Fruit fly (Drosophila melanogaster) whole organism, wandering third instar larva: ENCODE measurements around the gene CG42869.

Experiments used
- Abd-B ChIP-seq: fragments of >200 bp; optimal IDR thresholded peaks from 2 replicates; lab custom pipeline; 2017; ENCODE audit warnings: missing biosample characterization, missing genetic modification characterization
- CG32264 ChIP-seq: fragments of 200-800 bp; sonication (Bioruptor generic); optimal IDR thresholded peaks from 2 replicates; lab custom pipeline; 2016; ENCODE audit warnings: missing biosample characterization, missing genetic modification characterization
- CG9705 ChIP-seq: fragments of 200-800 bp; sonication (Bioruptor generic); optimal IDR thresholded peaks from 2 replicates; lab custom pipeline; 2018; ENCODE audit warnings: missing biosample characterization, mild to moderate bottlenecking, missing genetic modification characterization
- CrebA ChIP-seq: fragments of 200-800 bp; sonication (Bioruptor generic); optimal IDR thresholded peaks from 2 replicates; lab custom pipeline; 2016; ENCODE audit warnings: missing biosample characterization, mild to moderate bottlenecking, missing genetic modification characterization, borderline replicate concordance
- Dfd ChIP-seq: fragments of >200 bp; optimal IDR thresholded peaks from 2 replicates; lab custom pipeline; 2017; ENCODE audit warnings: missing biosample characterization, missing genetic modification characterization
- Dif ChIP-seq: fragments of 200-275, 200-300 bp; sonication (Bioruptor generic); optimal IDR thresholded peaks from 2 replicates; lab custom pipeline; 2018; ENCODE audit warnings: missing biosample characterization, missing genetic modification characterization; ENCODE audit not compliant: partially characterized antibody
- HLH106 ChIP-seq: fragments of 200-800 bp; optimal IDR thresholded peaks from 3 replicates; lab custom pipeline; 2019; ENCODE audit warnings: missing biosample characterization, mild to moderate bottlenecking, missing genetic modification characterization, moderate library complexity
- Hnf4 ChIP-seq: fragments of 200-800 bp; sonication (Bioruptor generic); optimal IDR thresholded peaks from 2 replicates; lab custom pipeline; 2016; ENCODE audit warnings: missing biosample characterization, mild to moderate bottlenecking, missing genetic modification characterization
- Hr78 ChIP-seq: fragments of >200 bp; optimal IDR thresholded peaks from 2 replicates; lab custom pipeline; 2017; ENCODE audit warnings: missing biosample characterization, missing genetic modification characterization
- Hr83 ChIP-seq: fragments of 200-300 bp; sonication (Bioruptor generic); optimal IDR thresholded peaks from 2 replicates; lab custom pipeline; 2016; ENCODE audit warnings: missing biosample characterization, mild to moderate bottlenecking, missing genetic modification characterization, moderate library complexity; ENCODE audit not compliant: poor library complexity, severe bottlenecking
- N ChIP-seq: fragments of >200 bp; optimal IDR thresholded peaks from 2 replicates; lab custom pipeline; 2018; ENCODE audit warnings: missing biosample characterization, missing external identifiers, missing genetic modification characterization
- OdsH ChIP-seq: fragments of 200-800 bp; sonication (Bioruptor generic); optimal IDR thresholded peaks from 2 replicates; lab custom pipeline; 2016; ENCODE audit warnings: missing biosample characterization, mild to moderate bottlenecking, missing genetic modification characterization
- Rel ChIP-seq, 2 experiments: fragments of 200-800 bp; sonication (Bioruptor generic) in 1 of 2; optimal IDR thresholded peaks; 2 replicates in 1 of 2; 3 replicates in 1 of 2; lab custom pipeline; 2016 to 2019; ENCODE audit warnings: mild to moderate bottlenecking in 2 of 2, missing biosample characterization in 2 of 2, missing genetic modification characterization in 2 of 2, moderate library complexity in 1 of 2
- Sp1 ChIP-seq: fragments of 200-800 bp; sonication (Bioruptor generic); optimal IDR thresholded peaks from 3 replicates; lab custom pipeline; 2019; ENCODE audit warnings: missing biosample characterization, mild to moderate bottlenecking, missing genetic modification characterization, moderate library complexity
- Vsx2 ChIP-seq: fragments of 200-300, 225-300 bp; sonication (Bioruptor generic); optimal IDR thresholded peaks from 2 replicates; lab custom pipeline; 2018; ENCODE audit warnings: missing biosample characterization, missing genetic modification characterization; ENCODE audit not compliant: partially characterized antibody
- br ChIP-seq: fragments of 200-800 bp; sonication (Bioruptor generic); optimal IDR thresholded peaks from 2 replicates; lab custom pipeline; 2016; ENCODE audit warnings: missing biosample characterization, missing genetic modification characterization
- brk ChIP-seq: fragments of 200-800 bp; sonication (Bioruptor generic); optimal IDR thresholded peaks from 2 replicates; lab custom pipeline; 2016; ENCODE audit warnings: missing biosample characterization, mild to moderate bottlenecking, missing genetic modification characterization
- dl ChIP-seq, 2 experiments: fragments of 175-275, 200-275 bp in 1 of 2; fragments of 200-275 bp in 1 of 2; sonication (Bioruptor generic); optimal IDR thresholded peaks; lab custom pipeline; 2018; ENCODE audit warnings: mild to moderate bottlenecking in 2 of 2, missing biosample characterization in 2 of 2, missing genetic modification characterization in 2 of 2, moderate library complexity in 2 of 2; ENCODE audit not compliant: partially characterized antibody in 2 of 2, insufficient read depth in 1 of 2
- dmrt93B ChIP-seq: fragments of 200-800 bp; sonication (Bioruptor generic); optimal IDR thresholded peaks from 2 replicates; lab custom pipeline; 2018; ENCODE audit warnings: missing biosample characterization, mild to moderate bottlenecking, missing genetic modification characterization
- dsf ChIP-seq: sonication (Bioruptor generic); optimal IDR thresholded peaks from 2 replicates; lab custom pipeline; 2016; ENCODE audit warnings: missing biosample characterization, missing genetic modification characterization, borderline replicate concordance
- ey ChIP-seq: fragments of 200-800 bp; sonication (Bioruptor generic); optimal IDR thresholded peaks from 2 replicates; lab custom pipeline; 2016; ENCODE audit warnings: missing biosample characterization, missing genetic modification characterization
- foxo ChIP-seq, 2 experiments: fragments of 200-800 bp; sonication (Bioruptor generic); optimal IDR thresholded peaks; 2 replicates in 1 of 2; 3 replicates in 1 of 2; lab custom pipeline; 2016 to 2017; ENCODE audit warnings: missing biosample characterization in 2 of 2, missing genetic modification characterization in 2 of 2
- fru ChIP-seq: fragments of 200-800 bp; sonication (Bioruptor generic); optimal IDR thresholded peaks from 3 replicates; lab custom pipeline; 2016; ENCODE audit warnings: missing biosample characterization, mild to moderate bottlenecking, missing genetic modification characterization
- h ChIP-seq: fragments of 200-800 bp; sonication (Bioruptor generic); optimal IDR thresholded peaks from 3 replicates; lab custom pipeline; 2016; ENCODE audit warnings: missing biosample characterization, mild to moderate bottlenecking, missing genetic modification characterization
- jim ChIP-seq: fragments of 175-275, 200-325 bp; sonication (Bioruptor generic); optimal IDR thresholded peaks from 2 replicates; lab custom pipeline; 2016; ENCODE audit warnings: missing biosample characterization, mild to moderate bottlenecking, missing genetic modification characterization
- lola ChIP-seq: fragments of >200 bp; optimal IDR thresholded peaks from 2 replicates; lab custom pipeline; 2017; ENCODE audit warnings: missing biosample characterization, missing genetic modification characterization
- psq ChIP-seq: fragments of 200-800 bp; sonication (Bioruptor generic); optimal IDR thresholded peaks from 3 replicates; lab custom pipeline; 2017; ENCODE audit warnings: missing biosample characterization, mild to moderate bottlenecking, missing genetic modification characterization, moderate library complexity
- rgr ChIP-seq: fragments of 200-800 bp; sonication (Bioruptor generic); optimal IDR thresholded peaks from 3 replicates; lab custom pipeline; 2016; ENCODE audit warnings: missing biosample characterization, mild to moderate bottlenecking, missing genetic modification characterization
- sage ChIP-seq: fragments of 200-800 bp; sonication (Bioruptor generic); optimal IDR thresholded peaks from 2 replicates; lab custom pipeline; 2016; ENCODE audit warnings: missing biosample characterization, mild to moderate bottlenecking, missing genetic modification characterization
- sv ChIP-seq: fragments of 200-800 bp; sonication (Bioruptor generic); optimal IDR thresholded peaks from 3 replicates; lab custom pipeline; 2016; ENCODE audit warnings: missing biosample characterization, missing genetic modification characterization
- tai ChIP-seq: sonication (Bioruptor generic); optimal IDR thresholded peaks from 2 replicates; lab custom pipeline; 2016; ENCODE audit warnings: missing biosample characterization, missing genetic modification characterization
- woc ChIP-seq: sonication (Bioruptor generic); optimal IDR thresholded peaks from 2 replicates; lab custom pipeline; 2016; ENCODE audit warnings: missing biosample characterization, mild to moderate bottlenecking, missing genetic modification characterization

CG42869 gene

dm6 chr3R:21719934-21720431, 16.7 kb downstream of the CG42869 start:
- TF ChIP-seq dl (GFP tag; optimal IDR thresholded peaks at IDR 0.05; lab: Kevin White, UChicago; ENCODE audit: insufficient read depth in 1 of 2, partially characterized antibody in 2 of 2) (no peak), dmrt93B (GFP tag; lab: Kevin White, UChicago) (peak; percentile 54), CG32264 (GFP tag; lab: Kevin White, UChicago) (peak; percentile 47), woc (GFP tag; lab: Kevin White, UChicago) (peak; percentile 59), foxo (GFP tag; optimal IDR thresholded peaks at IDR 0.05; lab: Kevin White, UChicago) (peak in 1 of 2 experiments; percentile 78), Hr78 (GFP tag; lab: Kevin White, UChicago) (no peak), HLH106 (peak; percentile 81), CrebA (GFP tag; lab: Kevin White, UChicago) (no peak), Hnf4 (GFP tag; lab: Kevin White, UChicago) (peak; percentile 69), ey (GFP tag; lab: Kevin White, UChicago) (peak; percentile 74), CG9705 (GFP tag; lab: Kevin White, UChicago) (peak; percentile 62), h (GFP tag; lab: Kevin White, UChicago) (peak; percentile 76), br (GFP tag; lab: Kevin White, UChicago) (peak; percentile 65), Sp1 (peak; percentile 82), Rel (GFP tag; optimal IDR thresholded peaks at IDR 0.05; lab: Kevin White, UChicago) (no peak), Rel (tag; optimal IDR thresholded peaks at IDR 0.05; lab: Kevin White, UChicago) (peak; percentile 3), Dfd (GFP tag; lab: Kevin White, UChicago) (no peak), fru (GFP tag; lab: Kevin White, UChicago) (peak; percentile 65), Dif (GFP tag; lab: Kevin White, UChicago) (peak; percentile 40), sv (GFP tag; lab: Kevin White, UChicago) (peak; percentile 5), tai (GFP tag; lab: Kevin White, UChicago) (peak; percentile 44), rgr (GFP tag; lab: Kevin White, UChicago) (peak; percentile 79), jim (GFP tag; lab: Kevin White, UChicago) (no peak), brk (GFP tag; lab: Kevin White, UChicago) (peak; percentile 52), OdsH (GFP tag; lab: Kevin White, UChicago) (peak; percentile 75), psq (GFP tag; lab: Kevin White, UChicago) (peak; percentile 77), lola (GFP tag; lab: Kevin White, UChicago) (no peak)

dm6 chr3R:21719420-21719933, 17.2 kb downstream of the CG42869 start, which contains the start of gene CG31176:
CG31176 (minus strand) TSS chr3R:21719660.
- no peak for TF ChIP-seq fru (GFP tag; lab: Kevin White, UChicago)
- no peak for TF ChIP-seq dsf (GFP tag; lab: Kevin White, UChicago)
- no peak for TF ChIP-seq tai (GFP tag; lab: Kevin White, UChicago)
- no peak for TF ChIP-seq dmrt93B (GFP tag; lab: Kevin White, UChicago)
- TF ChIP-seq Dif (GFP tag; lab: Kevin White, UChicago): no peak
- TF ChIP-seq CG9705 (GFP tag; lab: Kevin White, UChicago): no peak
- no peak for TF ChIP-seq CrebA (GFP tag; lab: Kevin White, UChicago)
- TF ChIP-seq sv (GFP tag; lab: Kevin White, UChicago): no peak
- TF ChIP-seq N: no peak
- no peak for TF ChIP-seq sage (GFP tag; lab: Kevin White, UChicago)
- no peak for TF ChIP-seq Vsx2 (GFP tag; lab: Kevin White, UChicago)
- no peak for TF ChIP-seq Dfd (GFP tag; lab: Kevin White, UChicago)
- no peak for TF ChIP-seq CG32264 (GFP tag; lab: Kevin White, UChicago)
- no peak for TF ChIP-seq HLH106
- TF ChIP-seq Abd-B (GFP tag; lab: Kevin White, UChicago): no peak

DNA sequence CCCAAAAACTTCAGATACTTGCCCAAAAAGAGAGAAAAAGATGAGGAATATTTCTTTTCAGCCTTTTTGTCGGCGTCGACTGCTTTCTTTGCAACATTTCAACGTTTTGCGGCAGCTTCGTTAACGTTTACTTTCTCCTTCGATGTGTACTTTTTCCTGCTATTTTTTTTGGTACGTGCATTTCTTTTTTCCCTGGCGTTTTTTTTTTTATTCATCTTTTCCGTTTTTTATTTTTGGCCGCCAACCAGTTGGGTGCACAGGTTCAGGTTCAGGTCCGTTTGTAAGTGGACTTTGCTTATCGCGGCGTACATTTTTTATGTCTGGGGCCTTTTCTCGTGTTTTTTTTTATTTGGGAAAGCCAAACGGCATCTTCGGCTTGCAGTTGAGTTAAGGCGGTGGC, 32.2 kb downstream of the CG42869 start:
- TF ChIP-seq OdsH (GFP tag; lab: Kevin White, UChicago): no peak
- TF ChIP-seq dmrt93B (GFP tag; lab: Kevin White, UChicago): no peak
- no peak for TF ChIP-seq Sp1
- no peak for TF ChIP-seq jim (GFP tag; lab: Kevin White, UChicago)
- no peak for TF ChIP-seq Hr83 (GFP tag; lab: Kevin White, UChicago)
